Worm (Caenorhabditis elegans): ENCODE results near the gene dnj-16.

DNA sequence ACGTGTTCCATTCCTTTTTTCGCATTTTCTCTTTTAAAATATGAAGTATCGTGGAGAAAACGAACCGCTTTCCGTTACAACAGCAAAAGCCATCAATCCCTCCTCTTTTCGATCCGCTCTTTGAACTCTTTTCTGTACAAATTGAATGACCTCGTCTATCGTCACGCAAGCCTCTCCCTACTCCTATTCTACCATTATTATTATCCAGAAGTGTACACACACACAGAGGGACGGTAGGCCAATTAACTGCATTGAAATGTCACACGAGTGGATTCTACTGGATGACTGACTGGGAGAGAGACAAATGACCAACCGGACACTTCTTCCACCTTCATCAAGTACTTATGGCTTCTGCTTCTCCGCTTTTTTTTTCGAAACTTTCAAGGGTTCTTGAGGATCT lies 17.3 kb downstream of the dnj-16 start:
- no peak for TF ChIP-seq fkh-8 (tag; optimal IDR thresholded peaks at IDR 0.05)
- no peak for TF ChIP-seq egl-13 (tag; optimal IDR thresholded peaks at IDR 0.05)
- no peak for TF ChIP-seq zag-1 (tag; optimal IDR thresholded peaks at IDR 0.05)
- TF ChIP-seq ceh-82 (tag; optimal IDR thresholded peaks at IDR 0.05), result no peak
- no peak for TF ChIP-seq fos-1 (tag; optimal IDR thresholded peaks at IDR 0.05)
- TF ChIP-seq nhr-12 (tag; optimal IDR thresholded peaks at IDR 0.05), result no peak
- no peak for TF ChIP-seq unc-62 (GFP tag; optimal IDR thresholded peaks at IDR 0.05)
- TF ChIP-seq C34B4.2 (tag; optimal IDR thresholded peaks at IDR 0.05), result no peak
- no peak for TF ChIP-seq egl-27 (tag; optimal IDR thresholded peaks at IDR 0.05)
- TF ChIP-seq ceh-90 (tag; optimal IDR thresholded peaks at IDR 0.05), result no peak
- no peak for TF ChIP-seq tlp-1 (tag; optimal IDR thresholded peaks at IDR 0.05)
